Fruit fly (Drosophila melanogaster): ENCODE measurements around the gene Cpr67Fb.
A peak's percentile ranks its signal among the peaks of the same experiment; 100 is the strongest.

The Cpr67Fb gene

dm6 chr3L:10931430-10931829 is 37.5 kb downstream of the Cpr67Fb start (continued):
- no peak for TF ChIP-seq CG11902 (GFP tag; optimal IDR thresholded peaks at IDR 0.05)
- TF ChIP-seq topi (GFP tag; optimal IDR thresholded peaks at IDR 0.05): peak; percentile 21
- peak; percentile 39 for TF ChIP-seq CG7368 (GFP tag; optimal IDR thresholded peaks at IDR 0.05)
- TF ChIP-seq ss (GFP tag; optimal IDR thresholded peaks at IDR 0.05): peak; percentile 60 to 75
- peak; percentile 91 for TF ChIP-seq Eip78C (GFP tag)
- peak; percentile 83 for TF ChIP-seq CG3032 (tag; optimal IDR thresholded peaks at IDR 0.05)
- TF ChIP-seq CG6276 (GFP tag; optimal IDR thresholded peaks at IDR 0.05): peak; percentile 73
- no peak for TF ChIP-seq Hr39 (GFP tag; optimal IDR thresholded peaks at IDR 0.05)
- no peak for TF ChIP-seq Smox (GFP tag; optimal IDR thresholded peaks at IDR 0.05)
- peak; percentile 34 for TF ChIP-seq Met (GFP tag; optimal IDR thresholded peaks at IDR 0.05)
- peak; percentile 54 for TF ChIP-seq Eip75B (GFP tag; optimal IDR thresholded peaks at IDR 0.05)
- peak; percentile 80 for TF ChIP-seq Ets96B (tag; optimal IDR thresholded peaks at IDR 0.05)
- peak; percentile 76 for TF ChIP-seq eg (GFP tag; IDR thresholded peaks at IDR 0.05)
- peak; percentile 73 for TF ChIP-seq Gug (GFP tag; IDR thresholded peaks at IDR 0.05)

dm6 chr3L:10934983-10935539 is 41.1 kb downstream of the Cpr67Fb start:
- TF ChIP-seq Ets21C (GFP tag; optimal IDR thresholded peaks at IDR 0.05) (peak; percentile 10), CG6792 (GFP tag; optimal IDR thresholded peaks at IDR 0.05) (peak; percentile 13), topi (GFP tag; optimal IDR thresholded peaks at IDR 0.05) (peak; percentile 51), achi (GFP tag; optimal IDR thresholded peaks at IDR 0.05) (peak; percentile 6), pdm3 (GFP tag; optimal IDR thresholded peaks at IDR 0.05) (no peak), Hr39 (GFP tag; optimal IDR thresholded peaks at IDR 0.05) (peak; percentile 51), Hr4 (GFP tag; optimal IDR thresholded peaks at IDR 0.05) (no peak), CG15336 (GFP tag; IDR thresholded peaks at IDR 0.05) (no peak), CG10631 (GFP tag; optimal IDR thresholded peaks at IDR 0.05) (no peak), CG7368 (GFP tag; optimal IDR thresholded peaks at IDR 0.05) (no peak), ss (GFP tag; optimal IDR thresholded peaks at IDR 0.05) (no peak), CG11762 (GFP tag; optimal IDR thresholded peaks at IDR 0.05; ENCODE audit: insufficient read depth) (no peak), Sox14 (GFP tag; optimal IDR thresholded peaks at IDR 0.05) (peak; percentile 16), CG16779 (tag; optimal IDR thresholded peaks at IDR 0.05) (no peak), Eip78C (GFP tag) (peak; percentile 71), CG6276 (GFP tag; optimal IDR thresholded peaks at IDR 0.05) (no peak), CG3032 (tag; optimal IDR thresholded peaks at IDR 0.05) (peak; percentile 4), CG34406 (GFP tag; optimal IDR thresholded peaks at IDR 0.05) (peak; percentile 1), CG11902 (GFP tag; optimal IDR thresholded peaks at IDR 0.05) (no peak), CG32006 (GFP tag; optimal IDR thresholded peaks at IDR 0.05) (no peak), svp (GFP tag) (peak; percentile 70), CG9139 (GFP tag; optimal IDR thresholded peaks at IDR 0.05) (no peak), Lpt (GFP tag; optimal IDR thresholded peaks at IDR 0.05) (no peak), Gug (GFP tag; IDR thresholded peaks at IDR 0.05) (no peak), salr (GFP tag; optimal IDR thresholded peaks at IDR 0.05) (no peak), Eip93F (GFP tag; optimal IDR thresholded peaks at IDR 0.05) (no peak), esn (GFP tag; optimal IDR thresholded peaks at IDR 0.05) (peak; percentile 58), Met (GFP tag; optimal IDR thresholded peaks at IDR 0.05) (peak; percentile 58), lz (GFP tag; optimal IDR thresholded peaks at IDR 0.05) (peak; percentile 26), CG8632 (GFP tag; optimal IDR thresholded peaks at IDR 0.05) (no peak), CG31627 (GFP tag; optimal IDR thresholded peaks at IDR 0.05) (peak; percentile 44), eg (GFP tag; IDR thresholded peaks at IDR 0.05) (no peak), net (GFP tag; optimal IDR thresholded peaks at IDR 0.05) (no peak), fkh (GFP tag; optimal IDR thresholded peaks at IDR 0.05) (no peak), CG6808 (GFP tag; optimal IDR thresholded peaks at IDR 0.05) (no peak), Ets96B (tag; optimal IDR thresholded peaks at IDR 0.05) (no peak), spab (GFP tag; optimal IDR thresholded peaks at IDR 0.05) (no peak), CG8319 (GFP tag; optimal IDR thresholded peaks at IDR 0.05) (no peak), Smox (GFP tag; optimal IDR thresholded peaks at IDR 0.05) (peak; percentile 63), cyc (GFP tag; optimal IDR thresholded peaks at IDR 0.05) (peak; percentile 25), CG8119 (GFP tag; IDR thresholded peaks at IDR 0.05) (no peak), acj6 (GFP tag; optimal IDR thresholded peaks at IDR 0.05) (peak; percentile 13), Sox15 (GFP tag; optimal IDR thresholded peaks at IDR 0.05) (no peak), OdsH (GFP tag; optimal IDR thresholded peaks at IDR 0.05) (peak; percentile 38), Sox102F (GFP tag; optimal IDR thresholded peaks at IDR 0.05) (peak; percentile 43)

Data from whole organism, prepupa.